Worm (Caenorhabditis elegans): Measurements from ENCODE around the gene W06H8.2.

W06H8.2 gene

ce11 chrV:6227326-6228246, 21.0 kb downstream of the W06H8.2 start (continued):
- TF ChIP-seq lsy-27 (tag; optimal IDR thresholded peaks at IDR 0.05; ENCODE audit: borderline replicate concordance, insufficient read depth) = no peak
- peak; percentile 87 for TF ChIP-seq egrh-3 (GFP tag; IDR thresholded peaks at IDR 0.05)
- peak; percentile 99 for TF ChIP-seq K12H6.12 (tag; optimal IDR thresholded peaks at IDR 0.05)
- peak; percentile 94; the same call in 1 of the 2 replicates for TF ChIP-seq nfyb-1 (GFP tag; IDR thresholded peaks at IDR 0.05)
- TF ChIP-seq F49E8.2 (tag; optimal IDR thresholded peaks at IDR 0.05; ENCODE audit: insufficient read depth) = no peak
- TF ChIP-seq lin-54 (GFP tag; optimal IDR thresholded peaks at IDR 0.05) = peak; percentile 44
- TF ChIP-seq somi-1 (GFP tag; optimal IDR thresholded peaks at IDR 0.05) = peak; percentile 88
- peak; percentile 44 for TF ChIP-seq gei-17 (GFP tag; optimal IDR thresholded peaks at IDR 0.05)
- TF ChIP-seq F33H1.4 (GFP tag; IDR thresholded peaks at IDR 0.05) = no peak
- peak; percentile 50; the same call in 1 of the 2 replicates for TF ChIP-seq madf-3 (GFP tag; IDR thresholded peaks at IDR 0.05)
- no peak for TF ChIP-seq snpc-4 (GFP tag; optimal IDR thresholded peaks at IDR 0.05)
- peak; percentile 58 to 69 (median 62) for TF ChIP-seq snpc-4 (tag; optimal IDR thresholded peaks at IDR 0.05)
- peak; percentile 56 for TF ChIP-seq attf-5 (GFP tag; optimal IDR thresholded peaks at IDR 0.05)
- peak; percentile 70 for TF ChIP-seq rcor-1 (GFP tag; IDR thresholded peaks at IDR 0.05)
- peak; percentile 26 for TF ChIP-seq nhr-90 (tag; optimal IDR thresholded peaks at IDR 0.05)
- peak; percentile 54; the same call in 1 of the 2 replicates for TF ChIP-seq attf-3 (GFP tag; conservative IDR thresholded peaks at IDR 0.05)
- peak; percentile 59; the same call in 1 of the 2 replicates for TF ChIP-seq dox-1 (GFP tag; IDR thresholded peaks at IDR 0.05)

ce11 chrV:6228400-6228895, 21.9 kb downstream of the W06H8.2 start:
- TF ChIP-seq nfyb-1 (GFP tag; IDR thresholded peaks at IDR 0.05) (peak; percentile 55), K11D2.4 (GFP tag; IDR thresholded peaks at IDR 0.05) (peak; percentile 32; the same call in 1 of the 2 replicates), ceh-27 (GFP tag; optimal IDR thresholded peaks at IDR 0.05) (peak; percentile 15), madf-10 (tag; optimal IDR thresholded peaks at IDR 0.05) (peak; percentile 92), ekl-4 (GFP tag; IDR thresholded peaks at IDR 0.05) (peak; percentile 9; the same call in 1 of the 2 replicates), egl-44 (GFP tag; IDR thresholded peaks at IDR 0.05) (no peak), dox-1 (GFP tag; IDR thresholded peaks at IDR 0.05) (0 out of 2 replicates have a peak, but pooled peaks have one; percentile 7), Y79H2A.3 (GFP tag; conservative IDR thresholded peaks at IDR 0.05) (0 out of 2 replicates have a peak, but pooled peaks have one; percentile 14), lin-54 (GFP tag; optimal IDR thresholded peaks at IDR 0.05) (peak; percentile 6), ztf-25 (GFP tag; IDR thresholded peaks at IDR 0.05) (no peak), atf-7 (tag; optimal IDR thresholded peaks at IDR 0.05) (peak; percentile 88), pbrm-1 (GFP tag; IDR thresholded peaks at IDR 0.05) (peak; percentile 6; the same call in 1 of the 2 replicates), nhr-80 (tag; optimal IDR thresholded peaks at IDR 0.05) (peak; percentile 14), F22D6.2 (tag; optimal IDR thresholded peaks at IDR 0.05) (no peak), ama-1 (optimal IDR thresholded peaks at IDR 0.05) (peak; percentile 77), ama-1 (GFP tag; optimal IDR thresholded peaks at IDR 0.05) (no peak), cebp-1 (GFP tag; IDR thresholded peaks at IDR 0.05) (0 out of 2 replicates have a peak, but pooled peaks have one; percentile 42), cebp-1 (tag; optimal IDR thresholded peaks at IDR 0.05) (peak; percentile 4), rcor-1 (GFP tag; IDR thresholded peaks at IDR 0.05) (0 out of 2 replicates have a peak, but pooled peaks have one; percentile 16), nfya-1 (tag; optimal IDR thresholded peaks at IDR 0.05; ENCODE audit: borderline replicate concordance, insufficient read depth) (no peak)

- TF ChIP-seq lsy-27 (tag; optimal IDR thresholded peaks at IDR 0.05; ENCODE audit: borderline replicate concordance, insufficient read depth) (no peak), zim-3 (tag; optimal IDR thresholded peaks at IDR 0.05) (peak; percentile 60), lin-35 (GFP tag; optimal IDR thresholded peaks at IDR 0.05) (peak in 1 of 3 experiments; percentile 0), ZK185.1 (tag; optimal IDR thresholded peaks at IDR 0.05; ENCODE audit: poor library complexity, severe bottlenecking) (peak; percentile 41)
Observed at ce11 chrV:6228920-6229456, 22.4 kb downstream of the W06H8.2 start.
